Worm (Caenorhabditis elegans): ENCODE results near the gene hot-2.
A peak's percentile ranks its signal among the peaks of the same experiment; 100 is the strongest.

hot-2 gene

ce11 chrV:19142595-19142994, 32.0 kb upstream of the hot-2 start:
- TF ChIP-seq ZK185.1 (tag; optimal IDR thresholded peaks at IDR 0.05; ENCODE audit: poor library complexity, severe bottlenecking): no peak
- TF ChIP-seq ama-1 (optimal IDR thresholded peaks at IDR 0.05): no peak
- peak in 1 of 2 experiments; percentile 2 for TF ChIP-seq ama-1 (GFP tag; optimal IDR thresholded peaks at IDR 0.05)
- no peak for TF ChIP-seq rcor-1 (GFP tag; IDR thresholded peaks at IDR 0.05)
- peak; percentile 2 for TF ChIP-seq him-1 (tag; optimal IDR thresholded peaks at IDR 0.05)
- peak; percentile 48 for TF ChIP-seq ceh-100 (GFP tag; IDR thresholded peaks at IDR 0.05)
- TF ChIP-seq nfya-1 (tag; optimal IDR thresholded peaks at IDR 0.05; ENCODE audit: borderline replicate concordance, insufficient read depth): no peak
- no peak for TF ChIP-seq ceh-27 (GFP tag; optimal IDR thresholded peaks at IDR 0.05)
- TF ChIP-seq aptf-3 (GFP tag; IDR thresholded peaks at IDR 0.05): no peak
- TF ChIP-seq F10E7.11 (tag; optimal IDR thresholded peaks at IDR 0.05): no peak
- no peak for TF ChIP-seq sptf-2 (GFP tag; optimal IDR thresholded peaks at IDR 0.05)
- TF ChIP-seq F39B2.1 (GFP tag; IDR thresholded peaks at IDR 0.05): no peak
- no peak for TF ChIP-seq F57C9.4 (tag; optimal IDR thresholded peaks at IDR 0.05)
- peak; percentile 58 for TF ChIP-seq rpc-1 (optimal IDR thresholded peaks at IDR 0.05)
- peak; percentile 72 for TF ChIP-seq rpc-1 (tag; optimal IDR thresholded peaks at IDR 0.05)
- no peak for TF ChIP-seq lin-40 (tag; optimal IDR thresholded peaks at IDR 0.05)
- TF ChIP-seq attf-3 (GFP tag; conservative IDR thresholded peaks at IDR 0.05): 0 out of 2 replicates have a peak, but pooled peaks have one; percentile 28
- TF ChIP-seq xnd-1 (tag; optimal IDR thresholded peaks at IDR 0.05): no peak
- no peak for TF ChIP-seq lsl-1 (GFP tag; optimal IDR thresholded peaks at IDR 0.05)
- TF ChIP-seq aptf-2 (GFP tag; conservative IDR thresholded peaks at IDR 0.05): no peak
- TF ChIP-seq F22D6.2 (tag; optimal IDR thresholded peaks at IDR 0.05): no peak
- no peak for TF ChIP-seq tlf-1 (GFP tag; optimal IDR thresholded peaks at IDR 0.05)
- peak; percentile 18 for TF ChIP-seq die-1 (tag; optimal IDR thresholded peaks at IDR 0.05)
- no peak for TF ChIP-seq atf-7 (tag; optimal IDR thresholded peaks at IDR 0.05)
- no peak for TF ChIP-seq snpc-1.3 (tag; optimal IDR thresholded peaks at IDR 0.05; ENCODE audit: insufficient read depth)
- TF ChIP-seq hmg-20 (GFP tag; IDR thresholded peaks at IDR 0.05): no peak
- TF ChIP-seq let-526 (GFP tag; IDR thresholded peaks at IDR 0.05): no peak
- peak; percentile 71 for TF ChIP-seq B0261.1 (tag; optimal IDR thresholded peaks at IDR 0.05)
- TF ChIP-seq gei-17 (GFP tag; optimal IDR thresholded peaks at IDR 0.05): no peak
- no peak for TF ChIP-seq ekl-4 (GFP tag; IDR thresholded peaks at IDR 0.05)
- no peak for TF ChIP-seq mxl-1 (tag; optimal IDR thresholded peaks at IDR 0.05)
- no peak for TF ChIP-seq F55B11.4 (tag; optimal IDR thresholded peaks at IDR 0.05; ENCODE audit: borderline replicate concordance, insufficient read depth)
- no peak for TF ChIP-seq tbx-9 (tag; optimal IDR thresholded peaks at IDR 0.05; ENCODE audit: borderline replicate concordance)
- peak in 1 of 2 experiments; percentile 33 for TF ChIP-seq rec-8 (tag; optimal IDR thresholded peaks at IDR 0.05)
- no peak for TF ChIP-seq madf-10 (tag; optimal IDR thresholded peaks at IDR 0.05)
- TF ChIP-seq bed-1 (GFP tag; IDR thresholded peaks at IDR 0.05): no peak
- TF ChIP-seq ztf-25 (GFP tag; IDR thresholded peaks at IDR 0.05): 0 out of 2 replicates have a peak, but pooled peaks have one; percentile 65
- TF ChIP-seq ztf-18 (tag; optimal IDR thresholded peaks at IDR 0.05): peak; percentile 58
- TF ChIP-seq snpc-3.4 (tag; optimal IDR thresholded peaks at IDR 0.05): no peak
- no peak for TF ChIP-seq cebp-2 (GFP tag; IDR thresholded peaks at IDR 0.05)
- 0 out of 2 replicates have a peak, but pooled peaks have one; percentile 28 for TF ChIP-seq D2030.7 (GFP tag; IDR thresholded peaks at IDR 0.05)
- TF ChIP-seq Y53G8AR.9 (GFP tag; conservative IDR thresholded peaks at IDR 0.05): no peak
- no peak for TF ChIP-seq lin-26 (GFP tag; IDR thresholded peaks at IDR 0.05)
- TF ChIP-seq hlh-12 (tag; optimal IDR thresholded peaks at IDR 0.05): no peak
- no peak for TF ChIP-seq unc-62 (GFP tag; optimal IDR thresholded peaks at IDR 0.05)
- TF ChIP-seq Y53F4B.3 (GFP tag; IDR thresholded peaks at IDR 0.05): no peak
- no peak for TF ChIP-seq nhr-27 (tag; optimal IDR thresholded peaks at IDR 0.05)
- TF ChIP-seq nhr-179 (tag; optimal IDR thresholded peaks at IDR 0.05): peak; percentile 5
- no peak for TF ChIP-seq Y67H2A.10 (GFP tag; conservative IDR thresholded peaks at IDR 0.05)
- no peak for TF ChIP-seq Y95B8A.8 (GFP tag; IDR thresholded peaks at IDR 0.05)
